Worm (Caenorhabditis elegans) whole organism, mixed stage, embryonic: ENCODE data around the gene F52B10.3.

Experiments used
- M03D4.4 ChIP-seq: sonication (generic microtip); optimal IDR thresholded peaks from 2 replicates; lab custom pipeline; 2017; ENCODE audit warnings: mild to moderate bottlenecking, missing genetic modification characterization, missing compliant biosample characterization
- bed-3 ChIP-seq: fragments of 200-800 bp; sonication (Bioruptor generic); optimal IDR thresholded peaks from 3 replicates; lab custom pipeline; 2018; ENCODE audit warnings: mild to moderate bottlenecking, missing genetic modification characterization, moderate library complexity, missing compliant biosample characterization
- ceh-39 ChIP-seq: fragments of 150-350 bp; optimal IDR thresholded peaks from 2 replicates; lab custom pipeline; 2014; ENCODE audit warnings: missing biosample characterization, missing genetic modification characterization
- ceh-43 ChIP-seq: fragments of 200-800 bp; sonication (Bioruptor generic); optimal IDR thresholded peaks from 2 replicates; lab custom pipeline; 2018; ENCODE audit warnings: mild to moderate bottlenecking, missing genetic modification characterization, moderate library complexity, missing compliant biosample characterization
- ces-1 ChIP-seq: fragments of 150-350 bp; optimal IDR thresholded peaks from 2 replicates; lab custom pipeline; 2014; ENCODE audit warnings: missing biosample characterization, missing genetic modification reagents, missing genetic modification characterization
- cnd-1 ChIP-seq: fragments of 200-800 bp; sonication (Bioruptor generic); optimal IDR thresholded peaks from 2 replicates; lab custom pipeline; 2018; ENCODE audit warnings: mild to moderate bottlenecking, missing genetic modification characterization, missing compliant biosample characterization
- drap-1 ChIP-seq: fragments of 200-800 bp; sonication (Bioruptor generic); optimal IDR thresholded peaks from 3 replicates; lab custom pipeline; 2018; ENCODE audit warnings: mild to moderate bottlenecking, missing genetic modification characterization, missing compliant biosample characterization
- elt-1 ChIP-seq: sonication (generic microtip); optimal IDR thresholded peaks from 2 replicates; lab custom pipeline; 2017; ENCODE audit warnings: missing genetic modification characterization, mild to moderate bottlenecking, missing compliant biosample characterization, antibody characterized with exemption, moderate library complexity, borderline replicate concordance; ENCODE audit not compliant: insufficient read depth
- elt-3 ChIP-seq: fragments of 150-350 bp; optimal IDR thresholded peaks from 2 replicates; lab custom pipeline; 2014; ENCODE audit warnings: missing biosample characterization, missing genetic modification characterization
- flh-1 ChIP-seq: fragments of 200-800 bp; sonication (Bioruptor generic); optimal IDR thresholded peaks from 2 replicates; lab custom pipeline; 2018; ENCODE audit warnings: mild to moderate bottlenecking, missing genetic modification characterization, moderate library complexity, missing compliant biosample characterization
- ham-2 ChIP-seq: fragments of 200-800 bp; sonication (Bioruptor generic); optimal IDR thresholded peaks from 2 replicates; lab custom pipeline; 2018; ENCODE audit warnings: mild to moderate bottlenecking, missing genetic modification characterization, missing compliant biosample characterization
- hlh-1 ChIP-seq: fragments of 150-350 bp; optimal IDR thresholded peaks from 2 replicates; lab custom pipeline; 2014; ENCODE audit warnings: missing biosample characterization, missing genetic modification reagents, missing genetic modification characterization
- lin-13 ChIP-seq: fragments of 150-350 bp; optimal IDR thresholded peaks from 2 replicates; lab custom pipeline; 2014; ENCODE audit warnings: missing biosample characterization, missing genetic modification characterization
- lin-32 ChIP-seq: fragments of 200-800 bp; sonication (Bioruptor generic); optimal IDR thresholded peaks from 2 replicates; lab custom pipeline; 2018; ENCODE audit warnings: mild to moderate bottlenecking, missing genetic modification characterization, missing compliant biosample characterization
- mep-1 ChIP-seq: fragments of 150-350 bp; optimal IDR thresholded peaks from 2 replicates; lab custom pipeline; 2017; ENCODE audit warnings: missing biosample characterization, missing genetic modification reagents, missing genetic modification characterization, inconsistent platforms
- nhr-12 ChIP-seq: fragments of 150-350 bp; optimal IDR thresholded peaks from 2 replicates; lab custom pipeline; 2014; ENCODE audit warnings: missing biosample characterization, missing genetic modification characterization
- nhr-2 ChIP-seq: fragments of 150-350 bp; optimal IDR thresholded peaks from 2 replicates; lab custom pipeline; 2014; ENCODE audit warnings: missing biosample characterization, missing genetic modification characterization
- nhr-237 ChIP-seq: fragments of 150-350 bp; optimal IDR thresholded peaks from 2 replicates; lab custom pipeline; 2014; ENCODE audit warnings: missing biosample characterization, missing genetic modification characterization
- nhr-28 ChIP-seq: fragments of 150-350 bp; optimal IDR thresholded peaks from 2 replicates; lab custom pipeline; 2014; ENCODE audit warnings: missing biosample characterization, missing genetic modification characterization
- pha-4 ChIP-seq: fragments of 150-350 bp; optimal IDR thresholded peaks from 2 replicates; lab custom pipeline; 2018; ENCODE audit warnings: missing biosample characterization, missing genetic modification reagents, missing genetic modification characterization
- sem-2 ChIP-seq: fragments of 200-800 bp; sonication (Bioruptor generic); optimal IDR thresholded peaks from 2 replicates; lab custom pipeline; 2018; ENCODE audit warnings: mild to moderate bottlenecking, missing genetic modification characterization, missing compliant biosample characterization
- snpc-4 ChIP-seq: fragments of 150-350 bp; optimal IDR thresholded peaks from 2 replicates; lab custom pipeline; 2014; ENCODE audit warnings: missing biosample characterization, missing genetic modification characterization
- sptf-1 ChIP-seq: sonication (generic microtip); optimal IDR thresholded peaks from 2 replicates; lab custom pipeline; 2017; ENCODE audit warnings: mild to moderate bottlenecking, missing genetic modification characterization, moderate library complexity, missing compliant biosample characterization
- unc-120 ChIP-seq: sonication (generic microtip); optimal IDR thresholded peaks from 2 replicates; lab custom pipeline; 2017; ENCODE audit warnings: missing genetic modification characterization, missing compliant biosample characterization; ENCODE audit not compliant: poor library complexity, severe bottlenecking
- unc-39 ChIP-seq: fragments of 150-350 bp; optimal IDR thresholded peaks from 2 replicates; lab custom pipeline; 2014; ENCODE audit warnings: missing biosample characterization, missing genetic modification characterization
- unc-62 ChIP-seq: fragments of 150-350 bp; optimal IDR thresholded peaks from 2 replicates; lab custom pipeline; 2014; ENCODE audit warnings: missing biosample characterization, missing genetic modification reagents, missing genetic modification characterization
- zip-8 ChIP-seq: fragments of 150-350 bp; optimal IDR thresholded peaks from 2 replicates; lab custom pipeline; 2014; ENCODE audit warnings: missing biosample characterization, missing genetic modification characterization
- ztf-11 ChIP-seq: fragments of 150-350 bp; optimal IDR thresholded peaks from 2 replicates; lab custom pipeline; 2014; ENCODE audit warnings: missing biosample characterization, missing genetic modification characterization

The F52B10.3 gene

DNA sequence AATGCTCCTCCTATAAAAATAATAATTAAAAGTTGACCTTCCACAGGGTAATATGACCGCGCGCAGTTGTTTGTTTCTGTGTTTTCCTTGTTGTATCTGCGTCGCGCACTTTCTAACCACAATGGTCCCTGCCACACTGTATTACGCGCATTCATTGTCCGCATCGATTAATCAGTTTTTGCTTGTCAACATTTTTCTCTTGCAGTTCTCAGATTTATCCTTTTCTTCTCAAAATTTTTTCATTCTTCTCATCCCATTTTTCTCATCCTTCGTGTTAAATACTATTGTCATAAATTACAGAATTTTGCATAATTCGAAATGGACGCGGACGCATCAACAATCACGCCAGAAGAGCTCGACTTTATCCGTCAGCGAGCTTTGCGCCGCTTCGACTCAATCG is 42.4 kb upstream of the F52B10.3 start, which contains the start of gene pfk-1.1:
Gene pfk-1.1, plus strand, starts transcription at position 301 of the 400 bp plus-strand sequence.
- no peak for TF ChIP-seq pha-4 (tag; lab: Kevin White, UChicago)
- TF ChIP-seq hlh-1 (tag; lab: Kevin White, UChicago): peak; percentile 15
- peak; percentile 1 for TF ChIP-seq nhr-2 (tag; lab: Kevin White, UChicago)
- TF ChIP-seq, all 35 proteins: peak for 2

DNA sequence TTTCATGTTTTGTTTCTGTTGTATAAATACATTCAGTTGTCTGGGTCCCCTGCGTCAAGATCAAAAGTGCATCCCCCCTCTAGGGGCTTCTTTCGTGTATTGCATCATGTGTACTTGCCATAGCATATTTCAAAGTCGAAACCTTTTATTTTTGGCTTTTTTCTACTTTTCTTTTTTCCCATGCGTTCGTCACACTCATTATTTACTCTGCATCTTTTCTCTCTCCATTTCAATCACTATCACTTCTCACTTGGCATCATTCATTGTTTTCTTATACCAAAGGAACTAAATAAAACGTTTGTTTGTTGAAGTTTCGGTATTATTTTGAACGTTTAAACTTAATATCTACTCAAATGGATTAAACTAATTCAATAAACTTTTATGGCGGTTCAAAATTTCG is 41.4 kb upstream of the F52B10.3 start:
- TF ChIP-seq ces-1 (GFP tag; lab: Kevin White, UChicago) (no peak), lin-13 (tag; lab: Kevin White, UChicago) (no peak), ceh-39 (no peak), flh-1 (GFP tag; lab: Kevin White, UChicago) (no peak), bed-3 (GFP tag; lab: Kevin White, UChicago) (no peak), nhr-237 (tag; lab: Kevin White, UChicago) (no peak), lin-32 (GFP tag; lab: Kevin White, UChicago) (no peak), ham-2 (GFP tag; lab: Kevin White, UChicago) (no peak), ceh-43 (GFP tag; lab: Kevin White, UChicago) (no peak), drap-1 (GFP tag; lab: Kevin White, UChicago) (no peak), zip-8 (no peak), hlh-1 (tag; lab: Kevin White, UChicago) (no peak), elt-3 (tag; lab: Kevin White, UChicago) (no peak), cnd-1 (tag; lab: Kevin White, UChicago) (no peak), mep-1 (no peak), nhr-12 (no peak), M03D4.4 (tag; lab: Kevin White, UChicago) (no peak), pha-4 (tag; lab: Kevin White, UChicago) (no peak), ztf-11 (no peak)

DNA sequence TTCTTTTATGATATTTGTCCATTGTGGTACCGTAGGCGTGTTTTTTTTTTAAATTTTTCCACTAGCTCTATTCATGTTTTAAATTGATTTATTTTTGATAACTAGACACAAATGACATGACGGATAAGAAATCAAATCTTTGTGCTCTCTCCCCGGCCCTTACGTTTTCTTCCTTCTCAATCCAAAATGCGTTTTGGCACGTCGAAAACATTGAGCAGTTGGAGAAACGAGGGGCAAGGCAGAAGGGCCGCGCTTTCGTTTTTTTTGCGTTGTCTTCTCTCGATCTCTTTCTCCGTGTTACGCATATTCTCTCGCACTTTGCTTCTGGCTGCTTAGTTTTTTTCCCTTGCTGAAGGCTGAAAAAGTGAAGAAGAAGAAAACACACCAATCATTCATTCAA is 40.9 kb upstream of the F52B10.3 start:
- TF ChIP-seq hlh-1 (tag; lab: Kevin White, UChicago) (peak; percentile 21), unc-62 (GFP tag; lab: Kevin White, UChicago) (peak; percentile 37), zip-8 (no peak), unc-39 (tag; lab: Kevin White, UChicago) (no peak), ces-1 (GFP tag; lab: Kevin White, UChicago) (peak; percentile 51)

DNA sequence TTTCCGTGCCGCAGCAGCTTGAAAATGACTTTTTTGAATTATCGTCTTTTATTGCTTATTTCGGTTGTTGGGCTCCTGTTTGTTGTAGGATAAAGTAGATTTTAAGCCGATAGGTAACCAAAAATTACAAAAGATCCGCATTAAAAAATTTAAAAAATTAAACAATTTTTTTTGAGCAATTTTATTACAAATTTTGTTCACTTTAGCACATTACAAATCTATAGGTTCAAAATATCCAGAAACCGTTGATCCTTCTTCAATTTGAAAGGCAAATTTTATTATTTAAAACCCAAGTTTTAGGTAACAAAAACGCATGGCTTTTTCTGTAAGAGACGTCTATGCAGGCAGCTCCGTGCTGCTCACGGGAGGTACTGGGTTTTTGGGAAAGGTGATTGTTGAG is 34.9 kb upstream of the F52B10.3 start, which contains the start of gene fard-1:
Gene fard-1, plus strand, starts transcription at position 301 of the 400 bp plus-strand sequence.
- TF ChIP-seq sem-2 (GFP tag; lab: Kevin White, UChicago) (no peak), elt-1 (no peak), flh-1 (GFP tag; lab: Kevin White, UChicago) (no peak), M03D4.4 (tag; lab: Kevin White, UChicago) (no peak), ces-1 (GFP tag; lab: Kevin White, UChicago) (no peak), mep-1 (no peak), sptf-1 (no peak), lin-32 (GFP tag; lab: Kevin White, UChicago) (no peak), ztf-11 (no peak), snpc-4 (tag; lab: Kevin White, UChicago) (no peak), nhr-237 (tag; lab: Kevin White, UChicago) (no peak), ham-2 (GFP tag; lab: Kevin White, UChicago) (no peak), cnd-1 (tag; lab: Kevin White, UChicago) (no peak), unc-39 (tag; lab: Kevin White, UChicago) (no peak), hlh-1 (tag; lab: Kevin White, UChicago) (no peak), nhr-28 (no peak), nhr-12 (no peak)

DNA sequence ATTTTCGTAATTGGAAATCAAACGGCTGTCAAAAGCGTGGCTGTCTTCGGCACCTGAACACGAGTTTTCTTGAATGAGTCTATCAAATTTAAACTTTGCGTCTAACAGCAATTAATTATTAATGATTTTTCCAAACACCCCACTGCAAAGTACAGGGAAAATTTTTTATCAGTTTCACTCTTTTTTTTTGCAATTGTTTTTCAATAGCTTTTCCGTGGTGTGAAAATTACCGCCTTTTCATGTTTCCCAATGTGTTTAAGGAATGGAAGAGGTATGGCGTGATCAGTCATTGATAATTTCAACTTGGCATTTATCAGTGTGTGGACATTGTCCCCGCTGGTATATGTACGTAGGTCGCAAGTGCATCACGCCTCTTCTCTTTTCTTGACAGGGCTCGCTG is 33.7 kb upstream of the F52B10.3 start:
- TF ChIP-seq zip-8 (no peak), ceh-39 (no peak)

DNA sequence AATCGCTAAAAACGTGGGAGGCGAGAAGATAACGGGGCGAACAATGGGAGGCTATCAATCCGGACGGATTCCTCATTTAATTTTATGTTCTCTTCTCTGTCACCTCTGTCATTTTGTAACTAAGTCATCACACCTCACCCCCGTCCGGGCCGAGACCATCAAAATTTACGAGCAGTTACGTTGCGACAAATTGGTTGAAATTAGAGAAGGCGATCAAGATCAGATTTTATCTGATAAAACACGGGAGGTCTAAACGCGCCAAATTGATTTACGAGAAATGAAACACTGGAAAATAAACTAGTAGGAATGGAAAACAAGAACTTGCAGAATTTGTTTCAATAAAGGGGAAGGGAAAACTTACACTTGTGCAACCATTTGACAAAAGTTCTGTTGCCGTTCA is 29.9 kb upstream of the F52B10.3 start:
- TF ChIP-seq flh-1 (GFP tag; lab: Kevin White, UChicago): no peak
- no peak for TF ChIP-seq pha-4 (tag; lab: Kevin White, UChicago)
- no peak for TF ChIP-seq cnd-1 (tag; lab: Kevin White, UChicago)
- peak; percentile 50 for TF ChIP-seq unc-62 (GFP tag; lab: Kevin White, UChicago)
- TF ChIP-seq elt-1: peak; percentile 51

DNA sequence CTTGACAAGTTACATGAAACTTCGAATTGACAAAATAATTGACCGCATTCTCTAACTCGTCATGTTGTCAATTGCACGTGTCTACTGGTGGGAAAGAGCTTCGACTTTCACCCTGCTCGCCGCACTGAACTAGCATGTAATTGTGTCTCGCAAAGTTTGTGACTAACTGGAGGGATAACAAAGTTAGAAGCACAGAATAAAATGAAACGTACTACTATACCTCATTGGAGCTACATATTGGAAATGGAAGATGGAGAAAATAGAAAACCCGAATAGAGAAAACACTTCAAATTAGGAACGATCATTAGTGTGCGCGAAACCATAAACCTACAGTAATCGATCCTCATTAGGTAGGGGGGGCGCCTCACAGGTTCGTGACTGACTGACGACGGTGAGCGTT is 29.4 kb upstream of the F52B10.3 start:
- TF ChIP-seq unc-120 (tag; lab: Kevin White, UChicago) (no peak), ces-1 (GFP tag; lab: Kevin White, UChicago) (peak; percentile 68)
